Worm (Caenorhabditis elegans): ENCODE results near the gene C10E2.2.

DNA sequence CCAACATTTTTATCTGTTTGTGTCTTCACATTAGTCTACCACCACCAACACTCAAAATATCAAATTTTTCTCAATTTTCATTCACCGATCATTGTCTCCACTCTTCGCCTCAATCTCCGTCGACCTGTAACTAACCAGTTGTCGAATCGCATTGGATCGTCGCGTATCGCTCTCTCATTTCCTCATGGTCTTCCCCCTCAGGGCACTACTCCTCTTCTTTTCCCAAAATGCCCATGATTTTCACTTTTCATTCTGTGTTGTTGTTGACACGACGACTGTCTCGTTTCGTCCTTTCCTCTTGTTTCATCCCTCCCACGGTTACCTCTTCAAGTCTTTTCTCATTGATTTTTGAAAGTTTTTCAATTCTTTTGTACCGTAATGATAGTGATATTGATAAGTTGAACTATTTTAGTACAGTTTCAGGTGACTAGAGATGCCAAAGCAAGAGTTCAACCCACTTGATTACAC lies 41.0 kb downstream of the C10E2.2 start, which contains the start of gene T01C8.2:
- TF ChIP-seq pqm-1 (tag; optimal IDR thresholded peaks at IDR 0.05) (no peak), ceh-6 (GFP tag; optimal IDR thresholded peaks at IDR 0.05) (no peak), madf-2 (tag; optimal IDR thresholded peaks at IDR 0.05) (no peak), lin-11 (tag; optimal IDR thresholded peaks at IDR 0.05) (no peak)
